Fruit fly (Drosophila melanogaster): ENCODE results near the gene CG32213.

dm6 chr3L:19521093-19521492 lies 45.5 kb downstream of the CG32213 start:
- no peak for TF ChIP-seq CG7045 (GFP tag; optimal IDR thresholded peaks at IDR 0.05)
- no peak for TF ChIP-seq Crg-1 (GFP tag; optimal IDR thresholded peaks at IDR 0.05)
